Worm (Caenorhabditis elegans) whole organism, late embryonic: ENCODE results near the gene ins-3.

ENCODE experiments used
- F13H6.1 ChIP-seq: sonication (generic microtip); optimal IDR thresholded peaks from 2 replicates; lab custom pipeline; 2016; ENCODE audit warnings: missing genetic modification characterization, missing compliant biosample characterization
- ahr-1 ChIP-seq: sonication (generic microtip); optimal IDR thresholded peaks from 2 replicates; lab custom pipeline; 2016; ENCODE audit warnings: missing genetic modification characterization, missing compliant biosample characterization
- ceh-18 ChIP-seq: sonication (generic microtip); optimal IDR thresholded peaks from 2 replicates; lab custom pipeline; 2016; ENCODE audit warnings: missing genetic modification characterization, missing compliant biosample characterization
- ceh-19 ChIP-seq: fragments of 200-800 bp; sonication (Bioruptor generic); optimal IDR thresholded peaks from 2 replicates; lab custom pipeline; 2018; ENCODE audit warnings: mild to moderate bottlenecking, missing genetic modification characterization, missing compliant biosample characterization
- ceh-2 ChIP-seq: sonication (generic microtip); optimal IDR thresholded peaks from 2 replicates; lab custom pipeline; 2016; ENCODE audit warnings: missing genotype, missing genetic modification characterization, missing compliant biosample characterization
- ceh-24 ChIP-seq: sonication (generic microtip); optimal IDR thresholded peaks from 2 replicates; lab custom pipeline; 2016; ENCODE audit warnings: mild to moderate bottlenecking, missing genetic modification characterization, missing compliant biosample characterization
- ceh-31 ChIP-seq: sonication (generic microtip); optimal IDR thresholded peaks from 2 replicates; lab custom pipeline; 2016; ENCODE audit warnings: missing genetic modification characterization, missing compliant biosample characterization
- ceh-34 ChIP-seq: sonication (generic microtip); optimal IDR thresholded peaks from 2 replicates; lab custom pipeline; 2016; ENCODE audit warnings: mild to moderate bottlenecking, missing genetic modification characterization, missing compliant biosample characterization
- dmd-4 ChIP-seq: sonication (generic microtip); optimal IDR thresholded peaks from 2 replicates; lab custom pipeline; 2016; ENCODE audit warnings: borderline replicate concordance, missing genetic modification characterization, missing compliant biosample characterization
- eyg-1 ChIP-seq: sonication (generic microtip); optimal IDR thresholded peaks from 2 replicates; lab custom pipeline; 2016; ENCODE audit warnings: missing genotype, missing genetic modification characterization, missing compliant biosample characterization
- hlh-13 ChIP-seq: fragments of 200-800 bp; sonication (Bioruptor generic); optimal IDR thresholded peaks from 2 replicates; lab custom pipeline; 2018; ENCODE audit warnings: mild to moderate bottlenecking, missing genetic modification characterization, missing compliant biosample characterization
- hlh-15 ChIP-seq: sonication (generic microtip); optimal IDR thresholded peaks from 2 replicates; lab custom pipeline; 2016; ENCODE audit warnings: missing genetic modification characterization, missing compliant biosample characterization
- lim-6 ChIP-seq: sonication (generic microtip); optimal IDR thresholded peaks from 2 replicates; lab custom pipeline; 2016; ENCODE audit warnings: missing genetic modification characterization, missing compliant biosample characterization
- npax-4 ChIP-seq: sonication (generic microtip); optimal IDR thresholded peaks from 2 replicates; lab custom pipeline; 2016; ENCODE audit warnings: missing genetic modification characterization, missing compliant biosample characterization
- pat-9 ChIP-seq: fragments of 200-800 bp; sonication (Bioruptor generic); optimal IDR thresholded peaks from 2 replicates; lab custom pipeline; 2018; ENCODE audit warnings: mild to moderate bottlenecking, missing genetic modification characterization, moderate library complexity, missing compliant biosample characterization
- pha-4 ChIP-seq: fragments of 150-350 bp; optimal IDR thresholded peaks from 2 replicates; lab custom pipeline; 2018; ENCODE audit warnings: missing biosample characterization, missing genetic modification reagents, missing genetic modification characterization
- pqm-1 ChIP-seq: sonication (generic microtip); optimal IDR thresholded peaks from 2 replicates; lab custom pipeline; 2016; ENCODE audit warnings: missing genetic modification characterization, missing compliant biosample characterization
- sox-2 ChIP-seq: fragments of 200-800 bp; sonication (Bioruptor generic); IDR thresholded peaks from 2 replicates; pipeline ENCODE4 v1.3.6; 2022; ENCODE audit warnings: missing genetic modification reagents, missing genetic modification characterization, missing compliant biosample characterization
- syd-9 ChIP-seq: sonication (generic microtip); optimal IDR thresholded peaks from 2 replicates; lab custom pipeline; 2016; ENCODE audit warnings: mild to moderate bottlenecking, missing genetic modification characterization, moderate library complexity, missing compliant biosample characterization
- ttx-3 ChIP-seq: sonication (generic microtip); optimal IDR thresholded peaks from 2 replicates; lab custom pipeline; 2016; ENCODE audit warnings: missing genetic modification reagents, missing genetic modification characterization, missing compliant biosample characterization
- unc-3 ChIP-seq, 2 experiments: fragments of 200-800 bp in 1 of 2; sonication (Bioruptor generic) in 1 of 2; sonication (generic microtip) in 1 of 2; conservative IDR thresholded peaks in 1 of 2; optimal IDR thresholded peaks in 1 of 2; 2 replicates each; pipeline versions ENCODE4 v1.3.6 to Lab custom; 2016 to 2022; ENCODE audit warnings: missing compliant biosample characterization in 2 of 2, missing genetic modification characterization in 2 of 2, missing genetic modification reagents in 1 of 2
- unc-42 ChIP-seq: sonication (generic microtip); optimal IDR thresholded peaks from 2 replicates; lab custom pipeline; 2016; ENCODE audit warnings: missing genotype, missing genetic modification characterization, missing compliant biosample characterization
- unc-55 ChIP-seq: sonication (generic microtip); optimal IDR thresholded peaks from 2 replicates; lab custom pipeline; 2017; ENCODE audit warnings: missing biosample characterization, missing genetic modification reagents, missing genetic modification characterization
- ztf-16 ChIP-seq: sonication (generic microtip); optimal IDR thresholded peaks from 2 replicates; lab custom pipeline; 2017; ENCODE audit warnings: missing genetic modification characterization, missing compliant biosample characterization

ins-3 gene

ce11 chrII:5950657-5951056 is 39.9 kb downstream of the ins-3 start:
- TF ChIP-seq pqm-1 (tag; lab: Kevin White, UChicago) (no peak), unc-42 (tag; lab: Kevin White, UChicago) (peak; percentile 90), ceh-31 (peak; percentile 7)

ce11 chrII:5948681-5949080 is 41.9 kb downstream of the ins-3 start:
- TF ChIP-seq ceh-34 (tag; lab: Kevin White, UChicago) = no peak
- TF ChIP-seq ceh-19 (GFP tag; lab: Kevin White, UChicago) = peak; percentile 50

ce11 chrII:5946438-5946837 is 44.1 kb downstream of the ins-3 start:
- TF ChIP-seq unc-55 (GFP tag; lab: Kevin White, UChicago) = no peak
- no peak for TF ChIP-seq ceh-24 (tag; lab: Kevin White, UChicago)
- TF ChIP-seq ceh-18 (tag; lab: Kevin White, UChicago) = no peak
- no peak for TF ChIP-seq ztf-16 (tag; lab: Kevin White, UChicago)
- no peak for TF ChIP-seq npax-4 (tag; lab: Kevin White, UChicago)
- TF ChIP-seq ceh-31 = no peak
- no peak for TF ChIP-seq unc-3 (GFP tag; conservative IDR thresholded peaks at IDR 0.05; lab: Robert Waterston, UW)
- TF ChIP-seq unc-3 (tag; optimal IDR thresholded peaks at IDR 0.05; lab: Kevin White, UChicago) = no peak
- TF ChIP-seq pat-9 = no peak
- TF ChIP-seq, all 69 proteins: peak for 0

- TF ChIP-seq ceh-2 (tag; lab: Kevin White, UChicago) = no peak
- TF ChIP-seq, all 69 proteins: peak for 0
Measured at ce11 chrII:5945818-5946217, 44.8 kb downstream of the ins-3 start.

ce11 chrII:5944268-5944667 is 46.3 kb downstream of the ins-3 start, which contains the start of gene B0034.2:
Gene B0034.2, minus strand, starts transcription at chrII:5944368.
- no peak for TF ChIP-seq ceh-24 (tag; lab: Kevin White, UChicago)
- no peak for TF ChIP-seq pha-4
- TF ChIP-seq pat-9 = no peak
- no peak for TF ChIP-seq F13H6.1 (tag; lab: Kevin White, UChicago)
- no peak for TF ChIP-seq hlh-15 (tag; lab: Kevin White, UChicago)
- no peak for TF ChIP-seq eyg-1 (tag; lab: Kevin White, UChicago)
- no peak for TF ChIP-seq dmd-4
- TF ChIP-seq ceh-19 (GFP tag; lab: Kevin White, UChicago) = no peak

- no peak for TF ChIP-seq ahr-1
- TF ChIP-seq syd-9 = no peak
- TF ChIP-seq ceh-31 = peak; percentile 29
- no peak for TF ChIP-seq ztf-16 (tag; lab: Kevin White, UChicago)
- TF ChIP-seq lim-6 (tag; lab: Kevin White, UChicago) = no peak
- no peak for TF ChIP-seq sox-2
- peak; percentile 13 for TF ChIP-seq unc-42 (tag; lab: Kevin White, UChicago)
Measured at ce11 chrII:5942593-5942992, 48.0 kb downstream of the ins-3 start, which contains the start of gene F28B12.1. Gene F28B12.1, plus strand, starts transcription at chrII:5942927.

- TF ChIP-seq ttx-3 (tag; lab: Kevin White, UChicago) = no peak
- no peak for TF ChIP-seq hlh-13 (GFP tag; lab: Kevin White, UChicago)
- TF ChIP-seq, all 69 proteins: peak for 0
Measured at ce11 chrII:5940815-5941214, 49.8 kb downstream of the ins-3 start, which contains the start of gene F28B12.6. Gene F28B12.6, plus strand, starts transcription at chrII:5940863.
